Worm (Caenorhabditis elegans): Measurements from ENCODE around the gene acd-3.

The acd-3 gene

ce11 chrX:14851904-14852303 lies 2.8 kb downstream of the acd-3 start:
- TF ChIP-seq tra-4 (tag; optimal IDR thresholded peaks at IDR 0.05): no peak
- TF ChIP-seq tbx-37 (GFP tag; conservative IDR thresholded peaks at IDR 0.05): no peak
- no peak for TF ChIP-seq scrt-1 (GFP tag; IDR thresholded peaks at IDR 0.05)

DNA sequence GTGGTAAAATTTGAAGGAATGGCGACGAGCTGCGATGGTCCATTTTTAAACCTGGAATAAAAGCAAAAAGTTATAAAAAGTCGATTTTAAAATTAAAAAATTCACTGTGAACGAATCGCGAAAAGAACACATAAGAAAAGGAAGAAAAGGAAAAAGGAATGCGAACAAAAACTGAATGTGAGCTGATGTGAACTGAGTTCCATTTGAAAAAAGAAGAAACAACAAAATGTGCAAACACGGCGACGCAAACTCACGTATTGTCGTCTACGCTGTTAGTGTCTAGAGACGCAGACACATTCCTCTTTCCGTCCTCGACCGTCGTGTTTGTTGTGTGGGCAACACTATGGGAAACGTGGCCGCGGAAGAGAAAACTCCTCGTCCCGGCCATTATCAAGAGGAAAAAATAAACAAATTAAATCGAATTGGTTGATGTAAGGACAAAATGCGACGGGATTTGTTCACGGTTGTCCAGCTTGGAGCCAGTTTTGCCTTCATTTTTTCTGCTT lies 4.7 kb downstream of the acd-3 start, which contains the start of the genes C27C12.1 and C27C12.4:
TSS of gene C27C12.1 (minus strand) at position 51 of the 506 bp plus-strand sequence.
TSS of gene C27C12.4 (plus strand) at position 375 of the 506 bp plus-strand sequence.
- TF ChIP-seq F13C5.2 (tag; optimal IDR thresholded peaks at IDR 0.05) (peak; percentile 67), ets-7 (tag; optimal IDR thresholded peaks at IDR 0.05) (no peak), hmbx-1 (tag; optimal IDR thresholded peaks at IDR 0.05) (no peak), B0310.2 (tag; optimal IDR thresholded peaks at IDR 0.05) (no peak), hmg-4 (GFP tag; optimal IDR thresholded peaks at IDR 0.05) (peak; percentile 67), tbx-37 (GFP tag; conservative IDR thresholded peaks at IDR 0.05) (peak; percentile 58; the same call in 1 of the 2 replicates), ceh-36 (tag; optimal IDR thresholded peaks at IDR 0.05) (no peak), ceh-13 (GFP tag; optimal IDR thresholded peaks at IDR 0.05) (no peak)

DNA sequence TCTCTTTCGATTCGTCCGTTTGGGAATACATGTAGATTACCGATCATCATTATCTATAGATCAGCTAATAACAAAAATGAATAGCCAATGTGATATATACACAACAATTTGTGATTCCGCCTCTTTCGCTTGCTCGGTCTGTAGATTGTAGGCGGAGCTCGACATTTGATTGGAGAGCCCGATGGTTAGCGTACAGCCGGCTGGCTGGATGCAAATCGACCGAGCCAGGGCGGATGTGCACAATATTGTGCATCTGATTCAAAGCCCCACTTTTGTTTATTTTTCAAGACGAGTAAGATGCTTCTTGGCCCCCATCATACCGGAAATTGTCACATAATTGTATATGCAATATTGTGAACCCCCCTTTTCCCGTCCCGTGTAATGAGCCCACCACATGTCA lies 12.7 kb downstream of the acd-3 start, which contains the start of gene dmd-4:
TSS of gene dmd-4 (minus strand) at position 101 of the 400 bp plus-strand sequence.
- TF ChIP-seq sea-1 (GFP tag; conservative IDR thresholded peaks at IDR 0.05) (no peak), B0310.2 (tag; optimal IDR thresholded peaks at IDR 0.05) (no peak), tbx-11 (GFP tag; IDR thresholded peaks at IDR 0.05) (no peak), hmg-4 (GFP tag; optimal IDR thresholded peaks at IDR 0.05) (no peak), F13C5.2 (tag; optimal IDR thresholded peaks at IDR 0.05) (no peak), pes-1 (GFP tag; IDR thresholded peaks at IDR 0.05) (no peak), ceh-13 (GFP tag; optimal IDR thresholded peaks at IDR 0.05) (no peak), tbx-37 (GFP tag; conservative IDR thresholded peaks at IDR 0.05) (no peak), flt-1 (GFP tag; IDR thresholded peaks at IDR 0.05) (no peak), hnd-1 (tag; optimal IDR thresholded peaks at IDR 0.05) (no peak), ets-7 (tag; optimal IDR thresholded peaks at IDR 0.05) (no peak), ceh-36 (tag; optimal IDR thresholded peaks at IDR 0.05) (no peak), aly-1 (tag; optimal IDR thresholded peaks at IDR 0.05) (no peak), hmbx-1 (tag; optimal IDR thresholded peaks at IDR 0.05) (no peak)

ce11 chrX:14865744-14866143 lies 16.7 kb downstream of the acd-3 start, which contains the start of gene C27C12.3:
Gene C27C12.3 (minus strand): TSS chrX:14865844.
- no peak for TF ChIP-seq flt-1 (GFP tag; IDR thresholded peaks at IDR 0.05)
- TF ChIP-seq ets-7 (tag; optimal IDR thresholded peaks at IDR 0.05): no peak
- no peak for TF ChIP-seq sea-1 (GFP tag; conservative IDR thresholded peaks at IDR 0.05)
- TF ChIP-seq ama-1 (optimal IDR thresholded peaks at IDR 0.05): no peak
- no peak for TF ChIP-seq ceh-36 (tag; optimal IDR thresholded peaks at IDR 0.05)
- no peak for TF ChIP-seq hmbx-1 (tag; optimal IDR thresholded peaks at IDR 0.05)
- TF ChIP-seq hnd-1 (tag; optimal IDR thresholded peaks at IDR 0.05): no peak
- TF ChIP-seq B0310.2 (tag; optimal IDR thresholded peaks at IDR 0.05): no peak
- TF ChIP-seq tra-4 (tag; optimal IDR thresholded peaks at IDR 0.05): no peak
- no peak for TF ChIP-seq aly-1 (tag; optimal IDR thresholded peaks at IDR 0.05)
- no peak for TF ChIP-seq tbx-37 (GFP tag; conservative IDR thresholded peaks at IDR 0.05)
- TF ChIP-seq tbx-11 (GFP tag; IDR thresholded peaks at IDR 0.05): no peak
- no peak for TF ChIP-seq F13C5.2 (tag; optimal IDR thresholded peaks at IDR 0.05)
- TF ChIP-seq ceh-13 (GFP tag; optimal IDR thresholded peaks at IDR 0.05): no peak
- no peak for TF ChIP-seq scrt-1 (GFP tag; IDR thresholded peaks at IDR 0.05)
- no peak for TF ChIP-seq pes-1 (GFP tag; IDR thresholded peaks at IDR 0.05)
- no peak for TF ChIP-seq hmg-4 (GFP tag; optimal IDR thresholded peaks at IDR 0.05)

DNA sequence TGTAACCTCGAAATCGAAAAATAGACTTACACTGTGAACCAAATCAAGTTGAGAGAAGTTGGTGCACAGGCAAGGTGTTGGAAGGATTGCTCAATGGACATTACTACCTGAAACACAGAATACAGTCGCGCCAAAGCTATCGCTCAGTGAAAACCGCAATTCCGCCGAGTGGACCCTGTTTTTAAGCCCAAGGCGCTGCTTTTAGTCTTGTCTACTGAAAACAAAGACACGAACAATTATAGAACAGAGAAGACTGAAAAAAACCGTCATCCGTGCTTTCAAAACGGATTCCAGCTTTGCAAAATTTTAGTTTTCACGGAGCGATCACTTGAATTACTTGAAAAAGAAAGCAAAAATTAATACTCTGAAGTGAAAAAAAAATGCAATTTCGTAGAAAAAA lies 19.1 kb downstream of the acd-3 start, which contains the start of gene F31F6.1:
TSS of gene F31F6.1 (minus strand) at position 101 of the 400 bp plus-strand sequence.
- no peak for TF ChIP-seq ceh-13 (GFP tag; optimal IDR thresholded peaks at IDR 0.05)
- TF ChIP-seq hmbx-1 (tag; optimal IDR thresholded peaks at IDR 0.05): no peak
- TF ChIP-seq hnd-1 (tag; optimal IDR thresholded peaks at IDR 0.05): no peak
- TF ChIP-seq tra-4 (tag; optimal IDR thresholded peaks at IDR 0.05): no peak
- TF ChIP-seq aly-1 (tag; optimal IDR thresholded peaks at IDR 0.05): no peak
- TF ChIP-seq ets-7 (tag; optimal IDR thresholded peaks at IDR 0.05): no peak
- no peak for TF ChIP-seq tbx-11 (GFP tag; IDR thresholded peaks at IDR 0.05)
- no peak for TF ChIP-seq tbx-37 (GFP tag; conservative IDR thresholded peaks at IDR 0.05)
- TF ChIP-seq ama-1 (optimal IDR thresholded peaks at IDR 0.05): no peak
- no peak for TF ChIP-seq pes-1 (GFP tag; IDR thresholded peaks at IDR 0.05)
- no peak for TF ChIP-seq F13C5.2 (tag; optimal IDR thresholded peaks at IDR 0.05)
- TF ChIP-seq flt-1 (GFP tag; IDR thresholded peaks at IDR 0.05): no peak
- TF ChIP-seq hmg-4 (GFP tag; optimal IDR thresholded peaks at IDR 0.05): no peak
- TF ChIP-seq scrt-1 (GFP tag; IDR thresholded peaks at IDR 0.05): no peak
- TF ChIP-seq sea-1 (GFP tag; conservative IDR thresholded peaks at IDR 0.05): no peak
- TF ChIP-seq ceh-36 (tag; optimal IDR thresholded peaks at IDR 0.05): no peak
- TF ChIP-seq B0310.2 (tag; optimal IDR thresholded peaks at IDR 0.05): no peak

DNA sequence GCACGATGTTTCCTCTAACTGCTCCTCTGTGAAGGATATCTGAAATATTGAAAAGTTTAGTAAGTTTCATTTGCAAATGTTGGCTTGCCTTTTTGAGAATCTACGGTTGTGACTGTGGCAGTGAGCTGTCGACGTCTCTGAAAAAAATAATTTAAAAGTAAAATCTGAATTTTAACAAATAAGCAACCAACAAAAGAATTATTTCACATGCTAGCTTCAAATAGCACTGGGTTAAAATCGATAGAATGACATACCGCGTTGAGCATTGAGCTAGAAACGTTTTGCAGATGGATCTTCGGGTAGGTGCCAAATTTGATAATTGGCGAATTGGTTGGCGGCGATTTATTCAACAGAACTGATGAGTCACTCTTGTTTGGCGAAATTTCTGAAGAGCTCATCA lies 22.7 kb downstream of the acd-3 start, which contains the start of gene F31F6.2:
TSS of gene F31F6.2 (minus strand) at position 101 of the 400 bp plus-strand sequence.
- TF ChIP-seq tra-4 (tag; optimal IDR thresholded peaks at IDR 0.05): no peak
- TF ChIP-seq F13C5.2 (tag; optimal IDR thresholded peaks at IDR 0.05): no peak
- no peak for TF ChIP-seq tbx-37 (GFP tag; conservative IDR thresholded peaks at IDR 0.05)
- no peak for TF ChIP-seq tbx-11 (GFP tag; IDR thresholded peaks at IDR 0.05)
- no peak for TF ChIP-seq pes-1 (GFP tag; IDR thresholded peaks at IDR 0.05)
- TF ChIP-seq ceh-36 (tag; optimal IDR thresholded peaks at IDR 0.05): no peak
- no peak for TF ChIP-seq hmbx-1 (tag; optimal IDR thresholded peaks at IDR 0.05)
- no peak for TF ChIP-seq flt-1 (GFP tag; IDR thresholded peaks at IDR 0.05)
- TF ChIP-seq hmg-4 (GFP tag; optimal IDR thresholded peaks at IDR 0.05): no peak
- no peak for TF ChIP-seq scrt-1 (GFP tag; IDR thresholded peaks at IDR 0.05)
- no peak for TF ChIP-seq B0310.2 (tag; optimal IDR thresholded peaks at IDR 0.05)
- TF ChIP-seq hnd-1 (tag; optimal IDR thresholded peaks at IDR 0.05): no peak
- no peak for TF ChIP-seq ceh-13 (GFP tag; optimal IDR thresholded peaks at IDR 0.05)

DNA sequence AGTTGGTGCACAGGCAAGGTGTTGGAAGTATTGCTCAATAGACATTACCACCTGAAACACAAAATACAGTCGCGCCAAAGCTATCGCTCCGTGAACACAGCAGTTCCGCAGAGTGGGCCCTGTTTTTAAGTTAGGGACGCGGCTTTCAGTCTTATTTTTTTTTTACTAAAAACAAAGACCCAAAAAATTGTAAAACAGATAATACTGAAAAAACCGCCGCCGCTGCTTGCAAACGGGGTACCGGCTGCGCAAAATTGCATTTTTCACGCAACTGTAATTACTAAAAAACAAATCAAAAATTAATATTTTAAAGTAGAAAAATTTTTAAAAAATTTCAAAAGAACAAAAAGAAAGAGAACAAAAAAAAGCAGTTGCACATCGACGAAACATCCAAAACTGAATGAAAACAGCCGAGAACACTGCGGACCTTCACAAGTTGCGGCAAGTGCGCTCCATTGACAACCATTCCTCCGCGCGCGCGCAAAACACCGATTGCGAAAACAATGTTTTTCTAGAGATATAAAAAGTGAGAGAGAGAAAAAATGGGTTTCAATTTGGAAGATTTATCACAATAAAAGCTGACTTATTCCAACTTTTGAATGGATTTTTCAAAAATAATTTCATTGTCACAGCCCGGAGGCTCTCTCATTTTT lies 23.9 kb downstream of the acd-3 start, which contains the start of gene F31F6.3:
TSS of gene F31F6.3 (minus strand) at position 51 of the 653 bp plus-strand sequence.
- TF ChIP-seq hmg-4 (GFP tag; optimal IDR thresholded peaks at IDR 0.05): no peak
- no peak for TF ChIP-seq ceh-36 (tag; optimal IDR thresholded peaks at IDR 0.05)
- TF ChIP-seq tbx-37 (GFP tag; conservative IDR thresholded peaks at IDR 0.05): no peak
- no peak for TF ChIP-seq hmbx-1 (tag; optimal IDR thresholded peaks at IDR 0.05)
- TF ChIP-seq sea-1 (GFP tag; conservative IDR thresholded peaks at IDR 0.05): no peak
- TF ChIP-seq tbx-11 (GFP tag; IDR thresholded peaks at IDR 0.05): no peak
- no peak for TF ChIP-seq ets-7 (tag; optimal IDR thresholded peaks at IDR 0.05)
- no peak for TF ChIP-seq hnd-1 (tag; optimal IDR thresholded peaks at IDR 0.05)
- no peak for TF ChIP-seq scrt-1 (GFP tag; IDR thresholded peaks at IDR 0.05)
- no peak for TF ChIP-seq ceh-13 (GFP tag; optimal IDR thresholded peaks at IDR 0.05)
- TF ChIP-seq ama-1 (optimal IDR thresholded peaks at IDR 0.05): no peak
- TF ChIP-seq tra-4 (tag; optimal IDR thresholded peaks at IDR 0.05): no peak
- TF ChIP-seq pes-1 (GFP tag; IDR thresholded peaks at IDR 0.05): no peak
- TF ChIP-seq aly-1 (tag; optimal IDR thresholded peaks at IDR 0.05): no peak
- no peak for TF ChIP-seq F13C5.2 (tag; optimal IDR thresholded peaks at IDR 0.05)

All from whole organism, early embryonic.